Worm (Caenorhabditis elegans) whole organism, L3 larva: Measurements from ENCODE around the gene sax-7.

Source experiments
- R02D3.7 ChIP-seq: fragments of 150-350 bp; optimal IDR thresholded peaks from 2 replicates; lab custom pipeline; 2014; ENCODE audit warnings: missing biosample characterization, missing genetic modification characterization
- ama-1 ChIP-seq: fragments of 150-350 bp; optimal IDR thresholded peaks from 2 replicates; lab custom pipeline; 2018
- ceh-28 ChIP-seq: fragments of 150-350 bp; optimal IDR thresholded peaks from 2 replicates; lab custom pipeline; 2014; ENCODE audit warnings: missing biosample characterization, missing genetic modification reagents, missing genetic modification characterization
- ceh-82 ChIP-seq: fragments of 150-350 bp; optimal IDR thresholded peaks from 2 replicates; lab custom pipeline; 2014; ENCODE audit warnings: missing biosample characterization, missing genetic modification characterization
- ceh-9 ChIP-seq: sonication (generic microtip); optimal IDR thresholded peaks from 2 replicates; lab custom pipeline; 2018; ENCODE audit warnings: missing biosample characterization, missing genetic modification characterization
- daf-12 ChIP-seq: fragments of 150-350 bp; optimal IDR thresholded peaks from 2 replicates; lab custom pipeline; 2014; ENCODE audit warnings: missing biosample characterization, missing genetic modification reagents, missing genetic modification characterization
- egl-5 ChIP-seq: fragments of 150-350 bp; optimal IDR thresholded peaks from 2 replicates; lab custom pipeline; 2017; ENCODE audit warnings: missing biosample characterization, missing genetic modification reagents, missing genetic modification characterization, inconsistent platforms
- elt-1 ChIP-seq: fragments of 150-350 bp; optimal IDR thresholded peaks from 2 replicates; lab custom pipeline; 2014; ENCODE audit warnings: missing biosample characterization, missing genetic modification characterization
- elt-2 ChIP-seq: sonication (generic microtip); optimal IDR thresholded peaks from 2 replicates; lab custom pipeline; 2016; ENCODE audit warnings: missing genetic modification reagents, mild to moderate bottlenecking, missing genetic modification characterization, missing compliant biosample characterization
- elt-3 ChIP-seq, 3 experiments: fragments of 150-350 bp in 1 of 3; sonication (generic microtip) in 2 of 3; optimal IDR thresholded peaks; 2 replicates in 2 of 3; 4 replicates in 1 of 3; lab custom pipeline; 2014 to 2017; ENCODE audit warnings: missing biosample characterization in 3 of 3, missing genetic modification characterization in 3 of 3
- eor-1 ChIP-seq, 2 experiments: fragments of 150-350 bp; optimal IDR thresholded peaks; 2 replicates each; lab custom pipeline; 2014 to 2018; ENCODE audit warnings: missing biosample characterization in 2 of 2, missing genetic modification characterization in 2 of 2
- fkh-10 ChIP-seq: sonication (generic microtip); optimal IDR thresholded peaks from 2 replicates; lab custom pipeline; 2017; ENCODE audit warnings: missing biosample characterization, missing genetic modification reagents, missing genetic modification characterization
- fkh-2 ChIP-seq: fragments of 150-350 bp; optimal IDR thresholded peaks from 2 replicates; lab custom pipeline; 2014; ENCODE audit warnings: missing biosample characterization, missing genetic modification reagents, missing genetic modification characterization
- fos-1 ChIP-seq: fragments of 150-350 bp; optimal IDR thresholded peaks from 2 replicates; lab custom pipeline; 2014; ENCODE audit warnings: missing biosample characterization, missing genetic modification characterization
- hmg-11 ChIP-seq: sonication (generic microtip); optimal IDR thresholded peaks from 2 replicates; lab custom pipeline; 2016; ENCODE audit warnings: missing genetic modification characterization, missing compliant biosample characterization
- jun-1 ChIP-seq: fragments of 150-350 bp; optimal IDR thresholded peaks from 2 replicates; lab custom pipeline; 2014; ENCODE audit warnings: missing biosample characterization, missing genetic modification reagents, missing genetic modification characterization
- lin-15B ChIP-seq: fragments of 150-350 bp; optimal IDR thresholded peaks from 2 replicates; lab custom pipeline; 2014; ENCODE audit warnings: missing biosample characterization, missing genetic modification characterization
- lin-39 ChIP-seq: fragments of 150-350 bp; optimal IDR thresholded peaks from 2 replicates; lab custom pipeline; 2018; ENCODE audit warnings: missing biosample characterization, missing genetic modification reagents, missing genetic modification characterization
- lsy-12 ChIP-seq: sonication (generic microtip); optimal IDR thresholded peaks from 2 replicates; lab custom pipeline; 2016; ENCODE audit warnings: mild to moderate bottlenecking, missing genetic modification characterization, missing compliant biosample characterization
- mdl-1 ChIP-seq: fragments of 150-350 bp; optimal IDR thresholded peaks from 2 replicates; lab custom pipeline; 2014; ENCODE audit warnings: missing biosample characterization, missing genetic modification characterization
- mml-1 ChIP-seq: fragments of 150-350 bp; sonication (generic microtip); optimal IDR thresholded peaks from 3 replicates; lab custom pipeline; 2014; ENCODE audit warnings: missing biosample characterization, missing genetic modification characterization
- nfya-1 ChIP-seq: sonication (generic microtip); optimal IDR thresholded peaks from 2 replicates; lab custom pipeline; 2017; ENCODE audit warnings: missing genetic modification characterization, mild to moderate bottlenecking, missing compliant biosample characterization, antibody characterized with exemption, moderate library complexity; ENCODE audit not compliant: insufficient read depth
- nhr-12 ChIP-seq: fragments of 150-350 bp; optimal IDR thresholded peaks from 2 replicates; lab custom pipeline; 2014; ENCODE audit warnings: missing biosample characterization, missing genetic modification characterization
- nhr-23 ChIP-seq: fragments of 150-350 bp; optimal IDR thresholded peaks from 2 replicates; lab custom pipeline; 2014; ENCODE audit warnings: missing biosample characterization, missing genetic modification reagents, missing genetic modification characterization
- nhr-237 ChIP-seq: fragments of 150-350 bp; optimal IDR thresholded peaks from 2 replicates; lab custom pipeline; 2014; ENCODE audit warnings: missing biosample characterization, missing genetic modification characterization
- nhr-25 ChIP-seq: sonication (generic microtip); optimal IDR thresholded peaks from 2 replicates; lab custom pipeline; 2017; ENCODE audit warnings: missing biosample characterization, missing genetic modification characterization
- nhr-28 ChIP-seq: fragments of 150-350 bp; optimal IDR thresholded peaks from 2 replicates; lab custom pipeline; 2014; ENCODE audit warnings: missing biosample characterization, missing genetic modification characterization
- nhr-43 ChIP-seq: sonication (generic microtip); optimal IDR thresholded peaks from 2 replicates; lab custom pipeline; 2016; ENCODE audit warnings: mild to moderate bottlenecking, missing genetic modification characterization, missing compliant biosample characterization; ENCODE audit not compliant: poor library complexity, severe bottlenecking
- nhr-67 ChIP-seq: fragments of 150-350 bp; optimal IDR thresholded peaks from 2 replicates; lab custom pipeline; 2014; ENCODE audit warnings: missing biosample characterization, missing genetic modification characterization
- nhr-76 ChIP-seq: fragments of 150-350 bp; sonication (generic microtip); optimal IDR thresholded peaks from 5 replicates; lab custom pipeline; 2014; ENCODE audit warnings: missing biosample characterization, missing genetic modification characterization
- nhr-77 ChIP-seq: fragments of 150-350 bp; optimal IDR thresholded peaks from 2 replicates; lab custom pipeline; 2014; ENCODE audit warnings: missing biosample characterization, missing genetic modification characterization
- pha-4 ChIP-seq: fragments of 150-350 bp; optimal IDR thresholded peaks from 2 replicates; lab custom pipeline; 2014; ENCODE audit warnings: missing biosample characterization, missing genetic modification reagents, missing genetic modification characterization
- pqm-1 ChIP-seq: fragments of 150-350 bp; optimal IDR thresholded peaks from 2 replicates; lab custom pipeline; 2017; ENCODE audit warnings: missing biosample characterization, missing genetic modification characterization, inconsistent platforms
- sea-2 ChIP-seq: fragments of 150-350 bp; sonication (generic microtip); optimal IDR thresholded peaks from 4 replicates; lab custom pipeline; 2014; ENCODE audit warnings: missing biosample characterization, missing genetic modification reagents, missing genetic modification characterization
- snpc-4 ChIP-seq: fragments of 150-350 bp; optimal IDR thresholded peaks from 2 replicates; lab custom pipeline; 2014; ENCODE audit warnings: missing biosample characterization, missing genetic modification characterization
- tbx-2 ChIP-seq: sonication (generic microtip); optimal IDR thresholded peaks from 2 replicates; lab custom pipeline; 2016; ENCODE audit warnings: mild to moderate bottlenecking, missing genetic modification characterization, missing compliant biosample characterization
- unc-39 ChIP-seq: sonication (generic microtip); optimal IDR thresholded peaks from 4 replicates; lab custom pipeline; 2017; ENCODE audit warnings: missing biosample characterization, missing genetic modification characterization
- unc-62 ChIP-seq: fragments of 150-350 bp; sonication (generic microtip); optimal IDR thresholded peaks from 4 replicates; lab custom pipeline; 2014; ENCODE audit warnings: missing biosample characterization, missing genetic modification reagents, missing genetic modification characterization
- zag-1 ChIP-seq: fragments of 150-350 bp; optimal IDR thresholded peaks from 2 replicates; lab custom pipeline; 2014; ENCODE audit warnings: missing biosample characterization, missing genetic modification characterization
- ztf-11 ChIP-seq: fragments of 150-350 bp; optimal IDR thresholded peaks from 2 replicates; lab custom pipeline; 2014; ENCODE audit warnings: missing biosample characterization, missing genetic modification characterization

sax-7 gene

DNA sequence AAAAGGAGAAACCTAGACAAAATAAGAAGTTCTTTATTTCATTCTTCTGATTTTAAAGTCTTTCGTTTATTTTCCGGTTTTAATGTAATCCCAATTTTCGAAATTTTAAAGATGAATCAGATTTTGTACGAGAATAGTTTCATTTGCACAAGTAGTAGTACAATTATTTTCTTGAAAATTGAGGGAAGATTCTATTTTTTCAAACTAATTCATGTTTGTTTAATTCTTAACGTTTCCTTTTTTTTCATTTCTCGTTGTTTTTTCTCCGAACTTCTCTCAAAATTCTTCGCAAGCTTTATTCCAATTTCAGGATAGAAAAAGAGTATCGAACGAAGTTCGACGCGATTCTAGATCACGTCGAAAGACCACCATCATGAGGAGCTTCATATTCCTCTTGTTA is at the start of gene sax-7:
Gene sax-7 (plus strand): TSS at position 301 of the 400 bp plus-strand sequence.
- no peak for TF ChIP-seq nhr-67 (tag; lab: Kevin White, UChicago)
- TF ChIP-seq ceh-9 = no peak
- no peak for TF ChIP-seq ztf-11 (tag; lab: Kevin White, UChicago)
- no peak for TF ChIP-seq nhr-43
- no peak for TF ChIP-seq egl-5 (tag; lab: Kevin White, UChicago)
- TF ChIP-seq eor-1 (tag; optimal IDR thresholded peaks at IDR 0.05; lab: Kevin White, UChicago) = no peak
- TF ChIP-seq lsy-12 (tag; lab: Kevin White, UChicago) = no peak
- no peak for TF ChIP-seq R02D3.7 (tag; lab: Kevin White, UChicago)
- TF ChIP-seq ceh-82 (tag; lab: Kevin White, UChicago) = no peak
- TF ChIP-seq zag-1 (tag; lab: Kevin White, UChicago) = no peak
- TF ChIP-seq fkh-2 (tag; lab: Kevin White, UChicago) = no peak
- TF ChIP-seq tbx-2 (tag; lab: Kevin White, UChicago) = no peak
- no peak for TF ChIP-seq snpc-4 (tag; lab: Kevin White, UChicago)
- no peak for TF ChIP-seq nhr-237 (tag; lab: Kevin White, UChicago)
- TF ChIP-seq nhr-77 (tag; lab: Kevin White, UChicago) = no peak
- no peak for TF ChIP-seq nfya-1 (tag; lab: Kevin White, UChicago)
- TF ChIP-seq daf-12 (tag; lab: Kevin White, UChicago) = no peak
- TF ChIP-seq lin-39 (tag; lab: Kevin White, UChicago) = no peak
- TF ChIP-seq, all 47 proteins: peak for 0

DNA sequence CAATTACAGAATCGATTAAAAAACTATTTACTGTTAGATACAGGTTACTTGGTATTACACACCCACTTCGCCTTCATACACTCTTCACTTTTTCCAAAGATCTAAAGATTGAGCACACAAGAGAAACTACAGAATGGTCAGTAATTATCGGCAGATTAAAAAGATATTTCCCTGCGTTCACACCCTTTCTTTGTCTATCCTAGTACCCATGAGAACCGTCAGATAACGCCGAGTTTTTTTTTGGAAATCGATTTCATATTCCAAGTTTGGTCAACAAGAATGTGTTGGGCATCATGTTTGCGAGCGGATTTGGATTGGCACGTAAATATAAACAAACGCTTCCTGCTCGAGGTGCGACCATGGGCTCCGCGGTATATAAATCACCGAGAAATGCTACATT is 48.6 kb upstream of the sax-7 start, which contains the start of gene C26B2.8:
Gene C26B2.8 (plus strand): TSS at position 301 of the 400 bp plus-strand sequence.
- no peak for TF ChIP-seq nhr-23
- no peak for TF ChIP-seq mml-1 (tag; lab: Kevin White, UChicago)
- no peak for TF ChIP-seq fkh-2 (tag; lab: Kevin White, UChicago)
- no peak for TF ChIP-seq ceh-82 (tag; lab: Kevin White, UChicago)
- no peak for TF ChIP-seq nhr-12 (tag; lab: Kevin White, UChicago)
- TF ChIP-seq sea-2 (GFP tag; lab: Kevin White, UChicago) = no peak
- TF ChIP-seq lsy-12 (tag; lab: Kevin White, UChicago) = no peak
- TF ChIP-seq unc-39 (tag; lab: Kevin White, UChicago) = no peak
- no peak for TF ChIP-seq elt-1 (tag; lab: Kevin White, UChicago)
- no peak for TF ChIP-seq unc-62 (GFP tag; lab: Kevin White, UChicago)
- no peak for TF ChIP-seq mdl-1 (tag; lab: Kevin White, UChicago)
- no peak for TF ChIP-seq egl-5 (tag; lab: Kevin White, UChicago)
- TF ChIP-seq nhr-76 (tag; lab: Kevin White, UChicago) = no peak
- no peak for TF ChIP-seq ceh-28 (tag; lab: Kevin White, UChicago)
- no peak for TF ChIP-seq elt-2 (tag; lab: Kevin White, UChicago)
- TF ChIP-seq nhr-77 (tag; lab: Kevin White, UChicago) = no peak
- no peak for TF ChIP-seq fos-1

DNA sequence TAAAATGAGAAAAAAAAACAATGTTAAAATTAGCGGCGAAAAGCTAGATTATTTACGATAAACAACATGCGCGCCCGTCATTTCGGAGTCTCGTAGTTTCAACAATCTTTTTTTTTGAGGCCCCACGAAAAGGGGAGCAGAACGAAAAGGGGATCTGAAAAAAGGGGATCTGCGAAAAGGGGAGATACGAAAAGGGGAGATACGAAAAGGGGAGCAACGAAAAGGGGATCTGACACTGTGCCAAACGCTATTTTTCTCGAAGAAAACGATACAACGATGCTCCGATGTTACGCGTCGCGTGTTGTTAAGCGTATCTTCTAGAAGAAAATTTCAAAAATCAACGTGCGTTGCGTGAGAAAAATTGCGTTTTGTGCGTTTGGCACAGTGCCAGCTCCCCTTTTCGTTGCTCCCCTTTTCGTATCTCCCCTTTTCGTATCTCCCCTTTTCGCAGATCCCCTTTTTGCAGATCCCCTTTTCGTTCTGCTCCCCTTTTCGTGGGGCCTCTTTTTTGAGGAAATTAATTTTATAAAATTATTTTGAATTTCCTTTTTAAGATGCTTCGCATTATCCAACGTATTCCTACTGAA is 46.6 kb upstream of the sax-7 start, which contains the start of gene C26B2.7:
Gene C26B2.7 (plus strand): TSS at position 549 of the 587 bp plus-strand sequence.
- TF ChIP-seq jun-1 (tag; lab: Kevin White, UChicago) = peak; percentile 29
- TF ChIP-seq hmg-11 (tag; lab: Kevin White, UChicago) = peak; percentile 37
- TF ChIP-seq elt-2 (tag; lab: Kevin White, UChicago) = peak; percentile 31
- peak; percentile 87 for TF ChIP-seq R02D3.7 (tag; lab: Kevin White, UChicago)
- peak; percentile 19 for TF ChIP-seq nhr-23
- TF ChIP-seq snpc-4 (tag; lab: Kevin White, UChicago) = peak; percentile 20
- TF ChIP-seq lsy-12 (tag; lab: Kevin White, UChicago) = peak; percentile 44
- peak; percentile 52 for TF ChIP-seq lin-15B
- TF ChIP-seq nhr-43 = peak; percentile 80
- peak; percentile 74 for TF ChIP-seq pha-4 (tag; lab: Kevin White, UChicago)
- TF ChIP-seq nfya-1 (tag; lab: Kevin White, UChicago) = peak; percentile 55
- TF ChIP-seq ceh-82 (tag; lab: Kevin White, UChicago) = peak; percentile 36

DNA sequence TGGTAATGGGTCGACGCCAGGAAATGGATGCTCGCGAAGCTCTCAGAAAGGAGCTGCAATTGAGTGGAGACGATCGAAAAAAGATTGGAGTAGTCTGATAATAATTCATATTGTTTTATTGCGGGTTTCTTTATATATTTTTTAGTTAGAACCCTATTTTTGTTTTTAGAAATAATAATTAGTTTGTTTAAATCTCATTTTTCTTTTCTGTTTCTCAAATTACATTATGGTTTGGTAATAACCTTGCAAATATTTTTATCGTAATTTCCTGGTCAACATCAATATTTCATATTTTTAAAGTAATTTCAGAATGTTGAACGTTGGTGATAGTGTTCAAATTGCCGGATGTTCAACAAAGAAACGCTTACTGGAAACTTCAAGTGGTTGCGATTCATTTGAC is 45.8 kb upstream of the sax-7 start, which contains the start of gene elpc-4:
Gene elpc-4 (plus strand): TSS at position 301 of the 400 bp plus-strand sequence.
- no peak for TF ChIP-seq snpc-4 (tag; lab: Kevin White, UChicago)
- TF ChIP-seq pqm-1 (tag; lab: Kevin White, UChicago) = no peak
- no peak for TF ChIP-seq fos-1
- no peak for TF ChIP-seq nhr-25 (tag; lab: Kevin White, UChicago)
- TF ChIP-seq ama-1 (lab: Kevin White, UChicago) = no peak
- TF ChIP-seq nhr-77 (tag; lab: Kevin White, UChicago) = no peak
- no peak for TF ChIP-seq eor-1 (tag; optimal IDR thresholded peaks at IDR 0.05; lab: Kevin White, UChicago)
- no peak for TF ChIP-seq nhr-28 (tag; lab: Kevin White, UChicago)
- no peak for TF ChIP-seq elt-3 (tag; optimal IDR thresholded peaks at IDR 0.05; lab: Kevin White, UChicago)
- TF ChIP-seq mml-1 (tag; lab: Kevin White, UChicago) = no peak
- TF ChIP-seq fkh-10 (GFP tag; lab: Kevin White, UChicago) = no peak
- TF ChIP-seq daf-12 (tag; lab: Kevin White, UChicago) = no peak
